Worm (Caenorhabditis elegans) whole organism, young adult: ENCODE results near the gene F35B12.10.
A peak's percentile ranks its signal among the peaks of the same experiment; 100 is the strongest.

Source experiments
- D2030.7 ChIP-seq: fragments of 200-800 bp; sonication (Bioruptor generic); IDR thresholded peaks from 2 replicates; pipeline ENCODE4 v1.3.6; 2022; ENCODE audit warnings: missing genetic modification reagents, missing genetic modification characterization, missing compliant biosample characterization
- F10E7.11 ChIP-seq: sonication (generic microtip); optimal IDR thresholded peaks from 2 replicates; lab custom pipeline; 2017; ENCODE audit warnings: mild to moderate bottlenecking, missing genetic modification characterization, moderate library complexity, missing compliant biosample characterization
- F39B2.1 ChIP-seq: fragments of 200-800 bp; sonication (Bioruptor generic); IDR thresholded peaks from 2 replicates; pipeline ENCODE4 v1.3.6; 2022; ENCODE audit warnings: missing genetic modification reagents, missing genetic modification characterization, missing compliant biosample characterization
- K12H6.12 ChIP-seq: fragments of 200-800 bp; sonication (Bioruptor generic); optimal IDR thresholded peaks from 2 replicates; lab custom pipeline; 2018; ENCODE audit warnings: mild to moderate bottlenecking, missing genetic modification characterization, missing compliant biosample characterization
- Y79H2A.3 ChIP-seq: fragments of 200-800 bp; sonication (Bioruptor generic); conservative IDR thresholded peaks from 2 replicates; pipeline ENCODE4 v1.3.6; 2022; ENCODE audit warnings: missing genetic modification reagents, missing genetic modification characterization, missing compliant biosample characterization
- Y95B8A.8 ChIP-seq: fragments of 200-800 bp; sonication (Bioruptor generic); IDR thresholded peaks from 2 replicates; pipeline ENCODE4 v1.3.6; 2022; ENCODE audit warnings: missing genetic modification reagents, missing genetic modification characterization, missing compliant biosample characterization
- akir-1 ChIP-seq: fragments of 200-800 bp; sonication (Bioruptor generic); optimal IDR thresholded peaks from 2 replicates; lab custom pipeline; 2018; ENCODE audit warnings: mild to moderate bottlenecking, missing genetic modification characterization, moderate library complexity, missing compliant biosample characterization
- atf-7 ChIP-seq: sonication (generic microtip); optimal IDR thresholded peaks from 2 replicates; lab custom pipeline; 2017; ENCODE audit warnings: mild to moderate bottlenecking, missing genetic modification characterization, missing compliant biosample characterization
- attf-6 ChIP-seq: fragments of 200-800 bp; sonication (Bioruptor generic); IDR thresholded peaks from 2 replicates; pipeline ENCODE4 v1.3.6; 2022; ENCODE audit warnings: missing genetic modification reagents, missing genetic modification characterization, missing compliant biosample characterization
- bed-1 ChIP-seq: fragments of 200-800 bp; sonication (Bioruptor generic); IDR thresholded peaks from 2 replicates; pipeline ENCODE4 v1.3.6; 2022; ENCODE audit warnings: missing genetic modification reagents, missing genetic modification characterization, missing compliant biosample characterization
- efl-1 ChIP-seq: fragments of 150-350 bp; optimal IDR thresholded peaks from 2 replicates; lab custom pipeline; 2014; ENCODE audit warnings: missing biosample characterization, missing genetic modification reagents, missing genetic modification characterization
- hmg-1.2 ChIP-seq: fragments of 200-800 bp; sonication (Bioruptor generic); IDR thresholded peaks from 2 replicates; pipeline ENCODE4 v1.3.6; 2022; ENCODE audit warnings: missing genetic modification reagents, missing genetic modification characterization, missing compliant biosample characterization
- hsf-1 ChIP-seq: fragments of 200-800 bp; sonication (Bioruptor generic); IDR thresholded peaks from 2 replicates; pipeline ENCODE4 v1.3.6; 2022; ENCODE audit warnings: missing genetic modification reagents, missing genetic modification characterization, missing compliant biosample characterization
- lin-35 ChIP-seq, 3 experiments: fragments of 150-350 bp in 2 of 3; sonication (generic microtip) in 1 of 3; optimal IDR thresholded peaks; 2 replicates each; lab custom pipeline; 2014 to 2018; ENCODE audit warnings: missing biosample characterization in 3 of 3, missing genetic modification characterization in 3 of 3, missing genetic modification reagents in 3 of 3
- lin-40 ChIP-seq: sonication (generic microtip); optimal IDR thresholded peaks from 2 replicates; lab custom pipeline; 2016; ENCODE audit warnings: missing genetic modification characterization, mild to moderate bottlenecking, missing compliant biosample characterization, missing genotype, missing genetic modification reagents
- nhr-80 ChIP-seq: sonication (generic microtip); optimal IDR thresholded peaks from 2 replicates; lab custom pipeline; 2016; ENCODE audit warnings: missing genetic modification characterization, missing compliant biosample characterization
- pha-4 ChIP-seq: fragments of 150-350 bp; sonication (generic microtip); optimal IDR thresholded peaks from 2 replicates; lab custom pipeline; 2014; ENCODE audit warnings: missing biosample characterization, missing genetic modification reagents, missing genetic modification characterization
- rec-8 ChIP-seq, 2 experiments: sonication (generic microtip); optimal IDR thresholded peaks; 2 replicates each; lab custom pipeline; 2016; ENCODE audit warnings: mild to moderate bottlenecking in 2 of 2, missing genetic modification characterization in 2 of 2, missing genetic modification reagents in 2 of 2, missing genotype in 2 of 2, missing biosample characterization in 1 of 2, missing compliant biosample characterization in 1 of 2, moderate library complexity in 1 of 2
- snpc-4 ChIP-seq, 5 experiments: fragments of 150-350 bp in 1 of 5; sonication (generic microtip) in 4 of 5; optimal IDR thresholded peaks; 2 replicates each; lab custom pipeline; 2014 to 2018; ENCODE audit warnings: missing genetic modification characterization in 5 of 5, missing biosample characterization in 3 of 5, antibody characterized with exemption in 2 of 5, mild to moderate bottlenecking in 2 of 5, missing compliant biosample characterization in 2 of 5, missing genotype in 2 of 5, moderate library complexity in 2 of 5, missing genetic modification reagents in 1 of 5
- somi-1 ChIP-seq: fragments of 200-800 bp; sonication (Bioruptor generic); optimal IDR thresholded peaks from 2 replicates; lab custom pipeline; 2018; ENCODE audit warnings: mild to moderate bottlenecking, missing genetic modification characterization, missing compliant biosample characterization
- sptf-2 ChIP-seq: fragments of 200-800 bp; sonication (Bioruptor generic); optimal IDR thresholded peaks from 2 replicates; lab custom pipeline; 2018; ENCODE audit warnings: mild to moderate bottlenecking, missing genetic modification characterization, missing compliant biosample characterization
- tbx-9 ChIP-seq: sonication (generic microtip); optimal IDR thresholded peaks from 2 replicates; lab custom pipeline; 2016; ENCODE audit warnings: borderline replicate concordance, missing genetic modification characterization, inconsistent platforms, missing compliant biosample characterization
- tlf-1 ChIP-seq: fragments of 200-800 bp; sonication (Bioruptor generic); optimal IDR thresholded peaks from 2 replicates; lab custom pipeline; 2018; ENCODE audit warnings: mild to moderate bottlenecking, missing genetic modification characterization, missing compliant biosample characterization
- xnd-1 ChIP-seq: sonication (generic microtip); optimal IDR thresholded peaks from 2 replicates; lab custom pipeline; 2016; ENCODE audit warnings: missing genotype, missing genetic modification reagents, missing genetic modification characterization, missing compliant biosample characterization
- ztf-25 ChIP-seq: fragments of 200-800 bp; sonication (Bioruptor generic); IDR thresholded peaks from 2 replicates; pipeline ENCODE4 v1.3.6; 2022; ENCODE audit warnings: missing genetic modification reagents, missing genetic modification characterization, missing compliant biosample characterization
- ztf-26 ChIP-seq: sonication (generic microtip); optimal IDR thresholded peaks from 2 replicates; lab custom pipeline; 2017; ENCODE audit warnings: missing genetic modification characterization, missing compliant biosample characterization

The F35B12.10 gene

ce11 chrV:11676498-11676897 is 47.4 kb upstream of the F35B12.10 start:
- no peak for TF ChIP-seq rec-8 (tag; optimal IDR thresholded peaks at IDR 0.05; lab: Kevin White, UChicago)
- no peak for TF ChIP-seq efl-1 (GFP tag; lab: Kevin White, UChicago)
- peak; percentile 20 for TF ChIP-seq lin-40 (tag; lab: Kevin White, UChicago)
- no peak for TF ChIP-seq D2030.7
- TF ChIP-seq, all 124 proteins: peak for 1

- TF ChIP-seq ztf-25 (GFP tag; lab: Robert Waterston, UW) (no peak), ztf-26 (no peak), somi-1 (GFP tag; lab: Kevin White, UChicago) (no peak), akir-1 (GFP tag; lab: Kevin White, UChicago) (no peak), snpc-4 (GFP tag; optimal IDR thresholded peaks at IDR 0.05; lab: Kevin White, UChicago) (no peak), snpc-4 (tag; optimal IDR thresholded peaks at IDR 0.05; lab: Kevin White, UChicago) (no peak), tlf-1 (GFP tag; lab: Kevin White, UChicago) (no peak), F10E7.11 (tag; lab: Kevin White, UChicago) (no peak), bed-1 (no peak), tbx-9 (tag; lab: Kevin White, UChicago) (no peak), K12H6.12 (tag; lab: Kevin White, UChicago) (no peak), hsf-1 (GFP tag; lab: Robert Waterston, UW) (no peak), efl-1 (GFP tag; lab: Kevin White, UChicago) (no peak), Y79H2A.3 (GFP tag; lab: Robert Waterston, UW) (no peak), lin-35 (GFP tag; optimal IDR thresholded peaks at IDR 0.05; lab: Kevin White, UChicago) (no peak), xnd-1 (tag; lab: Kevin White, UChicago) (no peak), atf-7 (no peak)
Observed at ce11 chrV:11675638-11676037, 46.6 kb upstream of the F35B12.10 start, which contains the start of gene ape-1. Gene ape-1, plus strand, starts transcription at chrV:11675938.

- TF ChIP-seq nhr-80 (tag; lab: Kevin White, UChicago), result peak; percentile 7
- TF ChIP-seq Y95B8A.8 (GFP tag; lab: Robert Waterston, UW), result no peak
Observed at ce11 chrV:11674594-11675579, 45.8 kb upstream of the F35B12.10 start.

ce11 chrV:11673746-11674365 is 44.8 kb upstream of the F35B12.10 start:
- TF ChIP-seq sptf-2 (GFP tag; lab: Kevin White, UChicago), result no peak
- peak; percentile 90 for TF ChIP-seq hmg-1.2 (GFP tag; lab: Robert Waterston, UW)
- TF ChIP-seq, all 124 proteins: peak for 1

ce11 chrV:11672497-11672896 is 43.4 kb upstream of the F35B12.10 start, which contains the start of gene lgc-44:
Gene lgc-44, minus strand, starts transcription at chrV:11672597.
- TF ChIP-seq bed-1 (no peak), snpc-4 (GFP tag; optimal IDR thresholded peaks at IDR 0.05; lab: Kevin White, UChicago) (no peak), snpc-4 (tag; optimal IDR thresholded peaks at IDR 0.05; lab: Kevin White, UChicago) (no peak), pha-4 (no peak), F39B2.1 (GFP tag; lab: Robert Waterston, UW) (no peak), attf-6 (no peak)
